Fruit fly (Drosophila melanogaster) whole organism, prepupa: ENCODE results near the gene Rala.

Experiments used
- Blimp-1 ChIP-seq: fragments of 200-800 bp; sonication (Bioruptor generic); optimal IDR thresholded peaks from 3 replicates; lab custom pipeline; 2017; ENCODE audit warnings: missing biosample characterization, missing genetic modification characterization, mild to moderate bottlenecking, moderate library complexity, missing genetic modification reagents
- CG10631 ChIP-seq: fragments of 200-800 bp; sonication (Bioruptor generic); optimal IDR thresholded peaks from 2 replicates; lab custom pipeline; 2016; ENCODE audit warnings: missing biosample characterization, missing genetic modification characterization
- CG10669 ChIP-seq: fragments of 200-800 bp; sonication (Bioruptor generic); optimal IDR thresholded peaks from 3 replicates; lab custom pipeline; 2018; ENCODE audit warnings: missing biosample characterization, mild to moderate bottlenecking, missing genetic modification characterization, moderate library complexity
- CG11294 ChIP-seq: fragments of 200-800 bp; sonication (Bioruptor generic); IDR thresholded peaks from 2 replicates; pipeline ENCODE4 v1.3.6; 2022; ENCODE audit warnings: missing biosample characterization, missing genetic modification characterization
- CG11762 ChIP-seq: fragments of 200-800 bp; sonication (Bioruptor generic); optimal IDR thresholded peaks from 3 replicates; lab custom pipeline; 2016; ENCODE audit warnings: missing biosample characterization, missing genetic modification characterization; ENCODE audit not compliant: insufficient read depth
- CG11902 ChIP-seq: fragments of 200-800 bp; sonication (Bioruptor generic); optimal IDR thresholded peaks from 3 replicates; lab custom pipeline; 2016; ENCODE audit warnings: missing biosample characterization, missing genetic modification characterization
- CG15336 ChIP-seq: fragments of 200-800 bp; sonication (Bioruptor generic); IDR thresholded peaks from 2 replicates; pipeline ENCODE4 v1.3.6; 2022; ENCODE audit warnings: missing biosample characterization, missing genetic modification characterization
- CG1621 ChIP-seq: fragments of 200-800 bp; sonication (Bioruptor generic); optimal IDR thresholded peaks from 3 replicates; lab custom pipeline; 2018; ENCODE audit warnings: missing biosample characterization, mild to moderate bottlenecking, missing genetic modification characterization
- CG16779 ChIP-seq: fragments of 200-800 bp; sonication (Bioruptor generic); optimal IDR thresholded peaks from 3 replicates; lab custom pipeline; 2017; ENCODE audit warnings: missing biosample characterization, mild to moderate bottlenecking, missing genetic modification characterization
- CG31627 ChIP-seq: fragments of 200-800 bp; sonication (Bioruptor generic); optimal IDR thresholded peaks from 3 replicates; lab custom pipeline; 2016; ENCODE audit warnings: missing biosample characterization, missing genetic modification characterization
- CG32006 ChIP-seq: fragments of 200-800 bp; sonication (Bioruptor generic); optimal IDR thresholded peaks from 3 replicates; lab custom pipeline; 2017; ENCODE audit warnings: missing biosample characterization, mild to moderate bottlenecking, missing genetic modification characterization
- CG34406 ChIP-seq: fragments of 200-800 bp; sonication (Bioruptor generic); optimal IDR thresholded peaks from 3 replicates; lab custom pipeline; 2016; ENCODE audit warnings: missing biosample characterization, missing genetic modification characterization
- CG3919 ChIP-seq: fragments of 200-800 bp; sonication (Bioruptor generic); optimal IDR thresholded peaks from 3 replicates; lab custom pipeline; 2016; ENCODE audit warnings: missing biosample characterization, missing genetic modification characterization
- CG6163 ChIP-seq: fragments of 200-800 bp; sonication (Bioruptor generic); IDR thresholded peaks from 3 replicates; pipeline ENCODE4 v1.3.6; 2022; ENCODE audit warnings: missing biosample characterization, missing genetic modification characterization
- CG6276 ChIP-seq: fragments of 200-800 bp; sonication (Bioruptor generic); optimal IDR thresholded peaks from 2 replicates; lab custom pipeline; 2017; ENCODE audit warnings: missing biosample characterization, mild to moderate bottlenecking, missing genetic modification characterization
- CG6808 ChIP-seq: fragments of 200-800 bp; sonication (Bioruptor generic); optimal IDR thresholded peaks from 3 replicates; lab custom pipeline; 2017; ENCODE audit warnings: missing biosample characterization, missing genetic modification characterization, mild to moderate bottlenecking, moderate library complexity, missing genetic modification reagents
- CG7368 ChIP-seq: fragments of 200-800 bp; sonication (Bioruptor generic); optimal IDR thresholded peaks from 3 replicates; lab custom pipeline; 2016; ENCODE audit warnings: missing biosample characterization, missing genetic modification characterization
- CG8119 ChIP-seq: fragments of 200-800 bp; sonication (Bioruptor generic); IDR thresholded peaks from 3 replicates; pipeline ENCODE4 v1.3.6; 2022; ENCODE audit warnings: missing biosample characterization, missing genetic modification characterization
- CG8319 ChIP-seq: fragments of 200-800 bp; sonication (Bioruptor generic); optimal IDR thresholded peaks from 3 replicates; lab custom pipeline; 2016; ENCODE audit warnings: missing biosample characterization, missing genetic modification characterization
- CG8632 ChIP-seq: fragments of 200-800 bp; sonication (Bioruptor generic); optimal IDR thresholded peaks from 3 replicates; lab custom pipeline; 2016; ENCODE audit warnings: missing biosample characterization, missing genetic modification characterization
- CG9139 ChIP-seq: fragments of 200-800 bp; sonication (Bioruptor generic); optimal IDR thresholded peaks from 3 replicates; lab custom pipeline; 2017; ENCODE audit warnings: missing biosample characterization, mild to moderate bottlenecking, missing genetic modification characterization
- Eip75B ChIP-seq: fragments of 200-800 bp; sonication (Bioruptor generic); optimal IDR thresholded peaks from 3 replicates; lab custom pipeline; 2016; ENCODE audit warnings: missing biosample characterization, missing genetic modification characterization
- Eip78C ChIP-seq: fragments of 200-800 bp; sonication (Bioruptor generic); peaks from one replicate; lab custom pipeline; 2016; ENCODE audit warnings: missing biosample characterization, missing genetic modification characterization
- Eip93F ChIP-seq: fragments of 200-800 bp; sonication (Bioruptor generic); optimal IDR thresholded peaks from 2 replicates; lab custom pipeline; 2016; ENCODE audit warnings: missing biosample characterization, mild to moderate bottlenecking, missing genetic modification characterization
- Ets21C ChIP-seq: fragments of 200-800 bp; sonication (Bioruptor generic); optimal IDR thresholded peaks from 3 replicates; lab custom pipeline; 2016; ENCODE audit warnings: missing biosample characterization, missing genetic modification characterization
- Ets96B ChIP-seq: fragments of 200-800 bp; optimal IDR thresholded peaks from 2 replicates; lab custom pipeline; 2019; ENCODE audit warnings: missing biosample characterization, mild to moderate bottlenecking, missing genetic modification characterization, moderate library complexity
- Gug ChIP-seq: fragments of 200-800 bp; sonication (Bioruptor generic); IDR thresholded peaks from 2 replicates; pipeline ENCODE4 v1.3.6; 2022; ENCODE audit warnings: missing biosample characterization, missing genetic modification characterization
- Hr38 ChIP-seq: sonication (Bioruptor generic); optimal IDR thresholded peaks from 2 replicates; lab custom pipeline; 2016; ENCODE audit warnings: missing biosample characterization, missing genetic modification characterization
- Hr39 ChIP-seq: fragments of 200-800 bp; sonication (Bioruptor generic); optimal IDR thresholded peaks from 2 replicates; lab custom pipeline; 2016; ENCODE audit warnings: missing biosample characterization, missing genetic modification characterization
- Hr4 ChIP-seq: fragments of 200-800 bp; sonication (Bioruptor generic); optimal IDR thresholded peaks from 3 replicates; lab custom pipeline; 2016; ENCODE audit warnings: missing biosample characterization, missing genetic modification characterization
- Met ChIP-seq: fragments of 200-800 bp; sonication (Bioruptor generic); optimal IDR thresholded peaks from 3 replicates; lab custom pipeline; 2016; ENCODE audit warnings: missing biosample characterization, missing genetic modification characterization
- OdsH ChIP-seq: fragments of 200-800 bp; sonication (Bioruptor generic); optimal IDR thresholded peaks from 3 replicates; lab custom pipeline; 2016; ENCODE audit warnings: missing biosample characterization, missing genetic modification characterization
- Smox ChIP-seq: fragments of 200-800 bp; sonication (Bioruptor generic); optimal IDR thresholded peaks from 3 replicates; lab custom pipeline; 2016; ENCODE audit warnings: missing biosample characterization, missing genetic modification characterization
- Sox102F ChIP-seq: fragments of 200-800 bp; sonication (Bioruptor generic); optimal IDR thresholded peaks from 2 replicates; lab custom pipeline; 2016; ENCODE audit warnings: missing biosample characterization, mild to moderate bottlenecking, missing genetic modification characterization
- Sox14 ChIP-seq: fragments of 200-800 bp; sonication (Bioruptor generic); optimal IDR thresholded peaks from 3 replicates; lab custom pipeline; 2016; ENCODE audit warnings: missing biosample characterization, missing genetic modification characterization
- achi ChIP-seq: fragments of 200-800 bp; sonication (Bioruptor generic); optimal IDR thresholded peaks from 3 replicates; lab custom pipeline; 2016; ENCODE audit warnings: missing biosample characterization, missing genetic modification characterization
- acj6 ChIP-seq: fragments of 200-800 bp; sonication (Bioruptor generic); optimal IDR thresholded peaks from 3 replicates; lab custom pipeline; 2016; ENCODE audit warnings: missing biosample characterization, missing genetic modification characterization
- cyc ChIP-seq: fragments of 200-800 bp; sonication (Bioruptor generic); optimal IDR thresholded peaks from 3 replicates; lab custom pipeline; 2016; ENCODE audit warnings: missing biosample characterization, missing genetic modification characterization
- dac ChIP-seq: fragments of 200-800 bp; sonication (Bioruptor generic); optimal IDR thresholded peaks from 2 replicates; lab custom pipeline; 2017; ENCODE audit warnings: missing biosample characterization, mild to moderate bottlenecking, missing genetic modification characterization
- dsx ChIP-seq: fragments of 200-800 bp; optimal IDR thresholded peaks from 3 replicates; lab custom pipeline; 2019; ENCODE audit warnings: missing biosample characterization, mild to moderate bottlenecking, missing genetic modification characterization, moderate library complexity; ENCODE audit not compliant: poor library complexity, severe bottlenecking
- eg ChIP-seq: fragments of 200-800 bp; sonication (Bioruptor generic); IDR thresholded peaks from 3 replicates; pipeline ENCODE4 v1.3.6; 2022; ENCODE audit warnings: missing biosample characterization, missing genetic modification characterization
- esn ChIP-seq: fragments of 200-800 bp; sonication (Bioruptor generic); optimal IDR thresholded peaks from 2 replicates; lab custom pipeline; 2016; ENCODE audit warnings: missing biosample characterization, mild to moderate bottlenecking, missing genetic modification characterization, moderate library complexity
- fd59A ChIP-seq: fragments of 200-800 bp; sonication (Bioruptor generic); optimal IDR thresholded peaks from 2 replicates; lab custom pipeline; 2017; ENCODE audit warnings: missing biosample characterization, mild to moderate bottlenecking, missing genetic modification characterization, missing genetic modification reagents
- fd85E ChIP-seq: fragments of 200-800 bp; sonication (Bioruptor generic); optimal IDR thresholded peaks from 3 replicates; lab custom pipeline; 2016; ENCODE audit warnings: missing biosample characterization, missing genetic modification characterization
- fkh ChIP-seq: fragments of 200-800 bp; sonication (Bioruptor generic); optimal IDR thresholded peaks from 3 replicates; lab custom pipeline; 2017; ENCODE audit warnings: missing biosample characterization, mild to moderate bottlenecking, missing genetic modification characterization, moderate library complexity
- lz ChIP-seq: fragments of 200-800 bp; sonication (Bioruptor generic); optimal IDR thresholded peaks from 3 replicates; lab custom pipeline; 2016; ENCODE audit warnings: missing biosample characterization, missing genetic modification characterization
- pdm3 ChIP-seq: fragments of 200-800 bp; sonication (Bioruptor generic); optimal IDR thresholded peaks from 3 replicates; lab custom pipeline; 2016; ENCODE audit warnings: missing biosample characterization, missing genetic modification characterization
- salr ChIP-seq, 2 experiments: fragments of 200-800 bp; sonication (Bioruptor generic); optimal IDR thresholded peaks; 3 replicates each; lab custom pipeline; 2016 to 2018; ENCODE audit warnings: missing biosample characterization in 2 of 2, missing genetic modification characterization in 2 of 2, mild to moderate bottlenecking in 1 of 2
- spab ChIP-seq: fragments of 200-800 bp; sonication (Bioruptor generic); optimal IDR thresholded peaks from 2 replicates; lab custom pipeline; 2017; ENCODE audit warnings: missing biosample characterization, mild to moderate bottlenecking, missing genetic modification characterization, missing genetic modification reagents
- ss ChIP-seq, 2 experiments: fragments of 200-800 bp; sonication (Bioruptor generic); optimal IDR thresholded peaks; 2 replicates in 1 of 2; 3 replicates in 1 of 2; lab custom pipeline; 2017 to 2018; ENCODE audit warnings: mild to moderate bottlenecking in 2 of 2, missing biosample characterization in 2 of 2, missing genetic modification characterization in 2 of 2, moderate library complexity in 1 of 2
- topi ChIP-seq: fragments of 200-800 bp; sonication (Bioruptor generic); optimal IDR thresholded peaks from 3 replicates; lab custom pipeline; 2016; ENCODE audit warnings: missing biosample characterization, missing genetic modification characterization
- vri ChIP-seq: fragments of 200-800 bp; sonication (Bioruptor generic); optimal IDR thresholded peaks from 3 replicates; lab custom pipeline; 2016; ENCODE audit warnings: missing biosample characterization, mild to moderate bottlenecking, missing genetic modification characterization

Gene Rala

DNA sequence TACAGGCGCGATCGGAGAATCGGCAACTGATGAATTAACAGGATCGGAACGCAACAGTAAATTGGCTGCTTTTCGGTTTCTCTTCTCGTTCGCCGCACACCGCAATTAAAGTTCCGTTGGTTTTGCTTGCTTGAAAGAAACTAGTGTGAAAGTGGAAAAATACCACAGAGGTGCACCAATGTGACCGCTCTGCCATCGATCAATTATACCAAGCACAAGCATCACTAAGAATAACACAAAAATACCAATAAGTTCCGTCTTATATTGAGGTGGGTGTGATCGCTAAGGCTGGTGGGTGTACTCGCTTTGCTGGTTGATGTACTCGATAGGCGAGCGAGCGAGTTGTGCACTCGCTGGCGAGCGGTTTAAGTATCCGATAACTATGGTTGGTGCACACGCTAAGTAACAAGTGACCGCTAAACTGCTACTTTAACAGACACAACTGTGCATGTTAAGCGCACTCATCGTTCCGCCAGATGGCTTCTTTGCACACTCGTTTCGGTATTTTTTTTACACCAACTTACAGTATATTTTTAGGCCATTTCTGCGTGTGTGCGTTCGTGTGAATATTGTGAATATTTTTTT is at the start of gene Rala, which contains the start of gene Tlk:
Gene Rala, minus strand, starts transcription at position 156 of the 585 bp plus-strand sequence.
Gene Tlk, plus strand, starts transcription at position 528 of the 585 bp plus-strand sequence.
- TF ChIP-seq dsx, result no peak
- no peak for TF ChIP-seq topi (GFP tag; lab: Kevin White, UChicago)
- peak; percentile 13; the same call in 1 of the 2 replicates for TF ChIP-seq CG15336 (GFP tag; lab: Robert Waterston, UW)
- peak; percentile 52; the same call in 2 of the 3 replicates for TF ChIP-seq eg
- no peak for TF ChIP-seq lz (GFP tag; lab: Kevin White, UChicago)
- TF ChIP-seq Hr39 (GFP tag; lab: Kevin White, UChicago), result no peak
- no peak for TF ChIP-seq OdsH (GFP tag; lab: Kevin White, UChicago)
- TF ChIP-seq CG1621 (tag; lab: Kevin White, UChicago), result peak; percentile 7
- TF ChIP-seq CG8119, result 0 out of 3 replicates have a peak, but pooled peaks have one; percentile 13
- TF ChIP-seq CG9139 (GFP tag; lab: Kevin White, UChicago), result no peak
- TF ChIP-seq Sox14 (GFP tag; lab: Kevin White, UChicago), result no peak
- no peak for TF ChIP-seq Eip93F (GFP tag; lab: Kevin White, UChicago)
- TF ChIP-seq vri, result no peak
- no peak for TF ChIP-seq pdm3
- no peak for TF ChIP-seq CG31627 (GFP tag; lab: Kevin White, UChicago)
- TF ChIP-seq CG10631 (GFP tag; lab: Kevin White, UChicago), result no peak
- no peak for TF ChIP-seq CG8632 (GFP tag; lab: Kevin White, UChicago)
- no peak for TF ChIP-seq CG10669 (GFP tag; lab: Kevin White, UChicago)
- TF ChIP-seq CG6163 (GFP tag; lab: Robert Waterston, UW), result no peak
- no peak for TF ChIP-seq CG3919 (GFP tag; lab: Kevin White, UChicago)
- no peak for TF ChIP-seq CG8319
- peak; percentile 8 for TF ChIP-seq CG16779 (tag; lab: Kevin White, UChicago)
- peak; percentile 8 for TF ChIP-seq Blimp-1 (GFP tag; lab: Kevin White, UChicago)
- no peak for TF ChIP-seq CG34406 (GFP tag; lab: Kevin White, UChicago)
- no peak for TF ChIP-seq cyc (GFP tag; lab: Kevin White, UChicago)
- no peak for TF ChIP-seq fd59A (GFP tag; lab: Kevin White, UChicago)
- TF ChIP-seq Hr38 (GFP tag; lab: Kevin White, UChicago), result no peak
- no peak for TF ChIP-seq fd85E (GFP tag; lab: Kevin White, UChicago)
- no peak for TF ChIP-seq achi
- TF ChIP-seq CG11902, result no peak
- TF ChIP-seq CG6276 (GFP tag; lab: Kevin White, UChicago), result no peak
- no peak for TF ChIP-seq Met (GFP tag; lab: Kevin White, UChicago)
- TF ChIP-seq CG6808 (GFP tag; lab: Kevin White, UChicago), result no peak
- TF ChIP-seq Smox (GFP tag; lab: Kevin White, UChicago), result no peak
- no peak for TF ChIP-seq fkh (GFP tag; lab: Kevin White, UChicago)
- peak in 1 of 2 experiments; percentile 6 for TF ChIP-seq ss (GFP tag; optimal IDR thresholded peaks at IDR 0.05; lab: Kevin White, UChicago)
- no peak for TF ChIP-seq CG7368 (GFP tag; lab: Kevin White, UChicago)
- no peak for TF ChIP-seq spab (GFP tag; lab: Kevin White, UChicago)
- TF ChIP-seq CG11762 (GFP tag; lab: Kevin White, UChicago), result no peak
- no peak for TF ChIP-seq Ets96B (tag; lab: Kevin White, UChicago)
- no peak for TF ChIP-seq acj6 (GFP tag; lab: Kevin White, UChicago)
- peak; percentile 27 for TF ChIP-seq Sox102F (GFP tag; lab: Kevin White, UChicago)
- TF ChIP-seq CG11294, result no peak
- peak; percentile 45 for TF ChIP-seq Eip78C (GFP tag; lab: Kevin White, UChicago)
- TF ChIP-seq dac, result no peak
- TF ChIP-seq Hr4, result no peak
- no peak for TF ChIP-seq esn (GFP tag; lab: Kevin White, UChicago)
- no peak for TF ChIP-seq Gug (GFP tag; lab: Robert Waterston, UW)
- TF ChIP-seq Ets21C (GFP tag; lab: Kevin White, UChicago), result no peak
- TF ChIP-seq salr (GFP tag; optimal IDR thresholded peaks at IDR 0.05; lab: Kevin White, UChicago), result no peak
- TF ChIP-seq CG32006 (GFP tag; lab: Kevin White, UChicago), result no peak
- no peak for TF ChIP-seq Eip75B (GFP tag; lab: Kevin White, UChicago)
